Worm (Caenorhabditis elegans) whole organism, L4/young adult: ENCODE results near the gene str-229.

Source experiments
- W03F9.2 ChIP-seq: fragments of 150-350 bp; optimal IDR thresholded peaks from 2 replicates; lab custom pipeline; 2014; ENCODE audit warnings: missing biosample characterization, missing genetic modification characterization
- dao-5 ChIP-seq: sonication (generic microtip); optimal IDR thresholded peaks from 2 replicates; lab custom pipeline; 2016; ENCODE audit warnings: missing genotype, missing genetic modification characterization, moderate library complexity, missing compliant biosample characterization
- him-1 ChIP-seq: sonication (generic microtip); optimal IDR thresholded peaks from 2 replicates; lab custom pipeline; 2016; ENCODE audit warnings: missing genotype, missing genetic modification reagents, missing genetic modification characterization, missing compliant biosample characterization

The str-229 gene

ce11 chrV:3902458-3903157 is at the start of gene str-229, which contains the start of gene srh-190:
Gene str-229 (minus strand): TSS chrV:3902558.
Gene srh-190 (plus strand): TSS chrV:3903107.
- no peak for TF ChIP-seq W03F9.2 (tag; lab: Kevin White, UChicago)
- no peak for TF ChIP-seq him-1 (tag; lab: Kevin White, UChicago)
- no peak for TF ChIP-seq dao-5

- TF ChIP-seq W03F9.2 (tag; lab: Kevin White, UChicago) = no peak
- no peak for TF ChIP-seq dao-5
- TF ChIP-seq him-1 (tag; lab: Kevin White, UChicago) = no peak
These were observed 47.4 kb upstream of the str-229 start, which contains the start of gene dach-1 for ce11 chrV:3949723-3950122. Gene dach-1 (plus strand): TSS chrV:3950023.

- no peak for TF ChIP-seq dao-5
- no peak for TF ChIP-seq him-1 (tag; lab: Kevin White, UChicago)
- TF ChIP-seq W03F9.2 (tag; lab: Kevin White, UChicago) = no peak
These were observed 42.7 kb upstream of the str-229 start, which contains the start of gene cyp-35B3 for ce11 chrV:3945053-3945452. Gene cyp-35B3 (plus strand): TSS chrV:3945353.

DNA sequence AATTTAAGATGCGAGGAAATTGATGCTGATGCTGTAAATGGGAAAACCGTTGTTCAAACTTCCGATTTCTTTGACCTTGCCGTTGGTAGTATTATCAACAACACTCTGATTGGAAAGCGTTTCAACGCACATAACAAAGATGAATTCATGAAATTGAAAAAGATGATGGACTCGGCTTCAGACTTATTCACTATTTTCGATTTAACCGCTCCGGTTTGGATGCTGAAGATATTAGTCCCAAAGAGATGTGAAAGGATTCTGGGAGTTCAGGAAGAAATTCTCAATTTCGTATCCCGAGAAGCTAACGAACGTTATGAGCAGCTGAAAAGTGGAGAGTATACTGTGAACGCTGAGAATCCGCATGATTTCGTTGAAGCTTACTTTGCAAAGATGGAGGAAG is 41.0 kb upstream of the str-229 start:
- TF ChIP-seq dao-5 (no peak), him-1 (tag; lab: Kevin White, UChicago) (no peak), W03F9.2 (tag; lab: Kevin White, UChicago) (no peak)

DNA sequence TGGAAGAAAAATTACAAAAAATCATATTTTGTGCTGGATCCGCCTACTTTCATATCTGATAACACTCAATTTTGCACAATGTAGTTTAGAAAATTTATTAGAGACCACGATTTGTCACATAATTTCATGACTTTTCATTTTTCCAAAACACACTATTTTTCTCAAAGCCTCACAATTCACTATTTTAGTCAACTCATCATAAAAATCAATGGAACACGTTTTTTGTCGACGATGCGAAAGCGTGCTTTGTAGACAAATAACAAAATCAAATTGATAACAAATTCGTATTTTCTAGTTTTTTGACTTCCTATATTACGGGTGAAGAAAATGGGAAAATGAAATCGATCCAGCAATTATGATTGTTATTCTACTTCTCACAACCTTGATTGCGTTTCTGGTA is 39.5 kb upstream of the str-229 start, which contains the start of gene cyp-35B2:
cyp-35B2 (plus strand) TSS at position 301 of the 400 bp plus-strand sequence.
- no peak for TF ChIP-seq him-1 (tag; lab: Kevin White, UChicago)
- no peak for TF ChIP-seq dao-5
- no peak for TF ChIP-seq W03F9.2 (tag; lab: Kevin White, UChicago)

DNA sequence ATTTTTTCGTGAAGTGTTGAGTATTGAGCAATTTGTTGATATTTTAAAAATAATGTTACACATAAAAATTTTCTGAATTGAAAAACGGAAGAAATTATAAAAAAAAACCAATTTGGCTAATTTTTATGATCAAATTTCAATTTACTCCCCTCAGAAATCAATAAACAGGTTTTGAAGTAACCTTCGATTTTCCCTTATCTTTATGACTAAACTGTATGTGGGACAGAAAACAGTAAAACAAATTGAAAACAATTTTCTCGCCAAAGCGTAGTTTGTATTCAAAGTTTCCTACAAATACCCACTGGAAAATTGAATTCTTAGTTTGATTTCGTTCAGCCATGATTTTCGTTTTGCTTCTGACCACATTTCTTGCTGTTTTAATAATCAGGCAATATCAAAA is 36.4 kb upstream of the str-229 start, which contains the start of gene cyp-35B1:
cyp-35B1 (plus strand) TSS at position 244 of the 400 bp plus-strand sequence.
- TF ChIP-seq him-1 (tag; lab: Kevin White, UChicago) (no peak), dao-5 (no peak), W03F9.2 (tag; lab: Kevin White, UChicago) (no peak)

- TF ChIP-seq him-1 (tag; lab: Kevin White, UChicago) = no peak
- TF ChIP-seq W03F9.2 (tag; lab: Kevin White, UChicago) = no peak
- TF ChIP-seq dao-5 = no peak
These were observed 33.6 kb upstream of the str-229 start, which contains the start of gene cyp-35A5 for ce11 chrV:3935892-3936478. Gene cyp-35A5 (plus strand): TSS chrV:3936326.

DNA sequence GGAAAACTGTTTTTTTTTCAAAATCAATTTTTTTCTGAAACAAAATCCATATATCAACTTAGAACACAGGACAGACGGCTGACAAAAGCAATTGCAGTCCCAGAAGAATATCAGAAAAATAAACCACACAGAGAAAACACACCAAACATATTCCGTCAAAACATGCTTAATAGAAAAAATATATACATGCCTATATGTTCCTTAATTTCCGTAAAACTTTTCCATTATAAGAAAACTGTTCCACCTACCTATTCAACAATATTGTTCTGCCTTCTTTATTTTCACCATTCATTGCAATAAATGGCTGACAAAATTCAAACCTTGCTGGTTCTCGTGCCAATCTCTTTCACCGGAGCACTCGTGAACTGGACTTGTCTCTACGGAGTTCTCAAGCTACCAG is 29.0 kb upstream of the str-229 start, which contains the start of gene srx-63:
srx-63 (plus strand) TSS at position 301 of the 400 bp plus-strand sequence.
- no peak for TF ChIP-seq W03F9.2 (tag; lab: Kevin White, UChicago)
- TF ChIP-seq him-1 (tag; lab: Kevin White, UChicago) = no peak
- no peak for TF ChIP-seq dao-5

DNA sequence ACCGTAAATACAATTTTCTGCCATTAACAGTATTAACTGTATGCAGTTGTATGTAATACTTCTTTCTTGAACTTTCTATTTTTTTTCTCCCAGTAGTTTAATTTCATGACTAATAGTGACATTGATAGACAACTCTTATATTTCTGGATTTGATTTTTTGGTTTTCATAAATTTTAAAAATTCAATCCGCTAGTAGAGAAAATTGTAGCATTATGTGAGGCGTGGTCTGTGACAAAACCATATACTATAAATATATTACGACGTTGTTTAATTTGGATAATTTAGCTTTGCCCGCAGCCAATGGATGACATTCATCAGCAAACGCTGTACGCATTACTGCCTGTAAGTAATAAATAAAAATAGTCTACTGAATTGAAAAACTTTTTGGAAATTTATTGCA is 26.7 kb upstream of the str-229 start, which contains the start of gene srx-64:
srx-64 (plus strand) TSS at position 301 of the 400 bp plus-strand sequence.
- no peak for TF ChIP-seq dao-5

ce11 chrV:3927522-3927921 is 25.2 kb upstream of the str-229 start:
- TF ChIP-seq him-1 (tag; lab: Kevin White, UChicago) (no peak), dao-5 (no peak), W03F9.2 (tag; lab: Kevin White, UChicago) (no peak)

ce11 chrV:3922547-3922946 is 20.2 kb upstream of the str-229 start:
- TF ChIP-seq W03F9.2 (tag; lab: Kevin White, UChicago) (no peak), dao-5 (no peak), him-1 (tag; lab: Kevin White, UChicago) (no peak)

- TF ChIP-seq W03F9.2 (tag; lab: Kevin White, UChicago) (no peak), him-1 (tag; lab: Kevin White, UChicago) (no peak), dao-5 (no peak)
These were observed 19.3 kb upstream of the str-229 start, which contains the start of gene srx-65 for ce11 chrV:3921635-3922034. Gene srx-65 (plus strand): TSS chrV:3921935.

DNA sequence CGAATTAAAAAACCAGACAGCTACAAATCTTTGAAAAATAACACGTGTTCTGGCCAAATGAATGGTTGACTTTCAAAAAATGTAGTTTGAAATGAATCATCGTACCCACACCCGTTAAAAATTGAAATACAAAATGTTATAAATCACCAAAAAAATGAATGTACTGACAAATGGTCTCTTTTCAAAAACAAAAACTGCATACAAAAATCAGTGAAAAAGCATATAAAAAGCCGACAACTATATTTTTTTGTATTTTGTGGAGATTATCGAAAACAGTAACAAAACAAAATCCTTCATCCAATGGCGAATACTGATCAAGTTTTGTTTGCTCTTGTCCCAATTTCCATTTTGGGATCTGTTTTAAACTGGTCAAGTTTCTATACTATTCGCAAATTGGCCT is 16.9 kb upstream of the str-229 start, which contains the start of gene srx-66:
srx-66 (plus strand) TSS at position 301 of the 400 bp plus-strand sequence.
- TF ChIP-seq W03F9.2 (tag; lab: Kevin White, UChicago) (no peak), him-1 (tag; lab: Kevin White, UChicago) (no peak), dao-5 (no peak)

ce11 chrV:3916480-3916879 is 14.1 kb upstream of the str-229 start, which contains the start of gene srx-67:
Gene srx-67 (plus strand): TSS chrV:3916780.
- no peak for TF ChIP-seq him-1 (tag; lab: Kevin White, UChicago)
- no peak for TF ChIP-seq dao-5
- TF ChIP-seq W03F9.2 (tag; lab: Kevin White, UChicago) = no peak
